Worm (Caenorhabditis elegans) whole organism, late embryonic: ENCODE data around the gene ife-1.

ENCODE experiments used
- ceh-14 ChIP-seq: sonication (generic microtip); optimal IDR thresholded peaks from 2 replicates; lab custom pipeline; 2016; ENCODE audit warnings: missing genotype, missing genetic modification characterization, missing compliant biosample characterization
- ceh-19 ChIP-seq: fragments of 200-800 bp; sonication (Bioruptor generic); optimal IDR thresholded peaks from 2 replicates; lab custom pipeline; 2018; ENCODE audit warnings: mild to moderate bottlenecking, missing genetic modification characterization, missing compliant biosample characterization
- dmd-4 ChIP-seq: sonication (generic microtip); optimal IDR thresholded peaks from 2 replicates; lab custom pipeline; 2016; ENCODE audit warnings: borderline replicate concordance, missing genetic modification characterization, missing compliant biosample characterization
- pros-1 ChIP-seq: fragments of 150-350 bp; optimal IDR thresholded peaks from 2 replicates; lab custom pipeline; 2014; ENCODE audit warnings: missing biosample characterization, missing genetic modification reagents, missing genetic modification characterization
- rnt-1 ChIP-seq: sonication (generic microtip); optimal IDR thresholded peaks from 2 replicates; lab custom pipeline; 2016; ENCODE audit warnings: missing genetic modification characterization, missing compliant biosample characterization
- tbx-2 ChIP-seq: sonication (generic microtip); optimal IDR thresholded peaks from 2 replicates; lab custom pipeline; 2016; ENCODE audit warnings: missing genetic modification characterization, missing compliant biosample characterization

- TF ChIP-seq rnt-1 (tag; lab: Kevin White, UChicago), result no peak
- TF ChIP-seq ceh-19 (GFP tag; lab: Kevin White, UChicago), result no peak
- TF ChIP-seq dmd-4 (tag; lab: Kevin White, UChicago), result no peak
- TF ChIP-seq pros-1, result no peak
- no peak for TF ChIP-seq ceh-14
- TF ChIP-seq tbx-2, result no peak
Measured at ce11 chrIII:13316935-13317334, 26.3 kb upstream of the ife-1 start.
